Worm (Caenorhabditis elegans) whole organism, L4/young adult: ENCODE results near the gene Y53G8AL.1.

ENCODE experiments used
- W03F9.2 ChIP-seq: fragments of 150-350 bp; optimal IDR thresholded peaks from 2 replicates; lab custom pipeline; 2014; ENCODE audit warnings: missing biosample characterization, missing genetic modification characterization
- dao-5 ChIP-seq: sonication (generic microtip); optimal IDR thresholded peaks from 2 replicates; lab custom pipeline; 2016; ENCODE audit warnings: missing genotype, missing genetic modification characterization, moderate library complexity, missing compliant biosample characterization
- him-1 ChIP-seq: sonication (generic microtip); optimal IDR thresholded peaks from 2 replicates; lab custom pipeline; 2016; ENCODE audit warnings: missing genotype, missing genetic modification reagents, missing genetic modification characterization, missing compliant biosample characterization

- TF ChIP-seq dao-5 (tag; lab: Kevin White, UChicago) (no peak), him-1 (tag; lab: Kevin White, UChicago) (no peak), W03F9.2 (no peak)
Observed at ce11 chrIII:3250596-3251112, 17.8 kb downstream of the Y53G8AL.1 start, which contains the start of gene Y53G8AL.4.
